Fruit fly (Drosophila melanogaster) whole organism, embryonic: Measurements from ENCODE around the gene CG10418.

Experiments
- B-H1 ChIP-seq: fragments of 200-800 bp; sonication (Bioruptor generic); IDR thresholded peaks from 3 replicates; pipeline ENCODE4 v1.3.6; 2022; ENCODE audit warnings: missing biosample characterization, missing genetic modification characterization
- CG1024 ChIP-seq: fragments of 200-800 bp; sonication (Bioruptor generic); IDR thresholded peaks from 2 replicates; pipeline ENCODE4 v1.3.6; 2022; ENCODE audit warnings: missing biosample characterization, missing genetic modification characterization
- CG10321 ChIP-seq: fragments of 200-800 bp; sonication (Bioruptor generic); IDR thresholded peaks from 2 replicates; pipeline ENCODE4 v1.3.6; 2022; ENCODE audit warnings: missing biosample characterization, missing genetic modification characterization
- CG1233 ChIP-seq: fragments of 200-800 bp; sonication (Bioruptor generic); optimal IDR thresholded peaks from 4 replicates; lab custom pipeline; 2018; ENCODE audit warnings: missing biosample characterization, mild to moderate bottlenecking, missing genetic modification characterization
- CG12391 ChIP-seq: fragments of 200-800 bp; sonication (Bioruptor generic); optimal IDR thresholded peaks from 3 replicates; lab custom pipeline; 2018; ENCODE audit warnings: missing biosample characterization, mild to moderate bottlenecking, missing genetic modification characterization, moderate library complexity
- CG13894 ChIP-seq: fragments of 200-800 bp; sonication (Bioruptor generic); optimal IDR thresholded peaks from 3 replicates; lab custom pipeline; 2018; ENCODE audit warnings: missing biosample characterization, mild to moderate bottlenecking, missing genetic modification characterization, moderate library complexity
- CG14014 ChIP-seq: fragments of 200-800 bp; sonication (Bioruptor generic); IDR thresholded peaks from 2 replicates; pipeline ENCODE4 v1.3.6; 2022; ENCODE audit warnings: missing biosample characterization, missing genetic modification characterization
- CG14050 ChIP-seq: fragments of 200-800 bp; sonication (Bioruptor generic); IDR thresholded peaks from 3 replicates; pipeline ENCODE4 v1.3.6; 2022; ENCODE audit warnings: missing biosample characterization, missing genetic modification characterization
- CG15073 ChIP-seq: fragments of 200-800 bp; sonication (Bioruptor generic); optimal IDR thresholded peaks from 2 replicates; lab custom pipeline; 2016; ENCODE audit warnings: missing biosample characterization, missing genetic modification characterization
- CG15269 ChIP-seq: fragments of 200-800 bp; sonication (Bioruptor generic); optimal IDR thresholded peaks from 2 replicates; lab custom pipeline; 2018; ENCODE audit warnings: missing biosample characterization, mild to moderate bottlenecking, missing genetic modification characterization, moderate library complexity
- CG15696 ChIP-seq: fragments of 200-800 bp; sonication (Bioruptor generic); optimal IDR thresholded peaks from 2 replicates; lab custom pipeline; 2019; ENCODE audit warnings: missing biosample characterization, mild to moderate bottlenecking, missing genetic modification characterization, moderate library complexity
- CG1602 ChIP-seq: fragments of 200-800 bp; sonication (Bioruptor generic); optimal IDR thresholded peaks from 3 replicates; lab custom pipeline; 2016; ENCODE audit warnings: missing biosample characterization, missing genetic modification characterization
- CG17912 ChIP-seq: fragments of 200-800 bp; sonication (Bioruptor generic); optimal IDR thresholded peaks from 2 replicates; lab custom pipeline; 2018; ENCODE audit warnings: missing biosample characterization, mild to moderate bottlenecking, missing genetic modification characterization
- CG2120 ChIP-seq: fragments of 200-800 bp; sonication (Bioruptor generic); optimal IDR thresholded peaks from 3 replicates; lab custom pipeline; 2016; ENCODE audit warnings: missing biosample characterization, missing genetic modification characterization
- CG34422 ChIP-seq: fragments of 200-800 bp; sonication (Bioruptor generic); IDR thresholded peaks from 3 replicates; pipeline ENCODE4 v1.3.6; 2022; ENCODE audit warnings: missing biosample characterization, missing genetic modification characterization
- CG4404 ChIP-seq: fragments of 200-800 bp; sonication (Bioruptor generic); IDR thresholded peaks from 2 replicates; pipeline ENCODE4 v1.3.6; 2022; ENCODE audit warnings: missing biosample characterization, missing genetic modification characterization
- CG5245 ChIP-seq: fragments of 200-800 bp; sonication (Bioruptor generic); optimal IDR thresholded peaks from 3 replicates; lab custom pipeline; 2016; ENCODE audit warnings: missing biosample characterization, missing genetic modification characterization
- CG5953 ChIP-seq: fragments of 200-800 bp; sonication (Bioruptor generic); IDR thresholded peaks from 2 replicates; pipeline ENCODE4 v1.3.6; 2022; ENCODE audit warnings: missing biosample characterization, missing genetic modification characterization
- CG6254 ChIP-seq: fragments of 200-800 bp; sonication (Bioruptor generic); optimal IDR thresholded peaks from 3 replicates; lab custom pipeline; 2017; ENCODE audit warnings: mild to moderate bottlenecking, missing biosample characterization, missing genetic modification reagents, missing genetic modification characterization
- CrebB ChIP-seq: fragments of 200-800 bp; sonication (Bioruptor generic); optimal IDR thresholded peaks from 3 replicates; lab custom pipeline; 2018; ENCODE audit warnings: missing biosample characterization, mild to moderate bottlenecking, missing genetic modification characterization
- Dfd ChIP-seq, 2 experiments: fragments of >200 bp; optimal IDR thresholded peaks; 2 replicates each; lab custom pipeline; 2017; ENCODE audit warnings: missing biosample characterization in 2 of 2, missing genetic modification characterization in 2 of 2
- Doc3 ChIP-seq: fragments of 200-800 bp; sonication (Bioruptor generic); IDR thresholded peaks from 3 replicates; pipeline ENCODE4 v1.3.6; 2022; ENCODE audit warnings: missing biosample characterization, missing genetic modification characterization; ENCODE audit not compliant: partially characterized antibody
- Ets65A ChIP-seq: fragments of 200-800 bp; sonication (Bioruptor generic); peaks from one replicate; lab custom pipeline; 2016; ENCODE audit warnings: missing biosample characterization, missing genetic modification characterization
- GATAe ChIP-seq: fragments of 200-800 bp; sonication (Bioruptor generic); conservative IDR thresholded peaks from 2 replicates; pipeline ENCODE4 v1.3.6; 2022; ENCODE audit warnings: missing biosample characterization, missing genetic modification characterization
- Gsc ChIP-seq: fragments of 200-800 bp; sonication (Bioruptor generic); IDR thresholded peaks from 2 replicates; pipeline ENCODE4 v1.3.6; 2022; ENCODE audit warnings: missing biosample characterization, missing genetic modification characterization
- Gug ChIP-seq: fragments of 200-800 bp; sonication (Bioruptor generic); IDR thresholded peaks from 4 replicates; pipeline ENCODE4 v1.3.6; 2022; ENCODE audit warnings: missing biosample characterization, missing genetic modification characterization
- HLH54F ChIP-seq: fragments of 200-800 bp; sonication (Bioruptor generic); optimal IDR thresholded peaks from 3 replicates; lab custom pipeline; 2016; ENCODE audit warnings: missing biosample characterization, missing genetic modification characterization
- Hand ChIP-seq: fragments of 200-800 bp; sonication (Bioruptor generic); optimal IDR thresholded peaks from 2 replicates; lab custom pipeline; 2017; ENCODE audit warnings: mild to moderate bottlenecking, missing biosample characterization, missing genetic modification reagents, missing genetic modification characterization
- Hr39 ChIP-seq: fragments of >200 bp; optimal IDR thresholded peaks from 2 replicates; lab custom pipeline; 2017
- Hsf ChIP-seq: fragments of 200-800 bp; sonication (Bioruptor generic); optimal IDR thresholded peaks from 3 replicates; lab custom pipeline; 2016; ENCODE audit warnings: missing biosample characterization, missing genetic modification characterization
- Lim3 ChIP-seq: fragments of 200-800 bp; sonication (Bioruptor generic); IDR thresholded peaks from 2 replicates; pipeline ENCODE4 v1.3.6; 2022; ENCODE audit warnings: missing biosample characterization, missing genetic modification characterization
- Mad ChIP-seq: fragments of 200-800 bp; sonication (Bioruptor generic); optimal IDR thresholded peaks from 2 replicates; lab custom pipeline; 2016; ENCODE audit warnings: missing biosample characterization, missing genetic modification characterization
- Med ChIP-seq: fragments of 200-800 bp; sonication (Bioruptor generic); peaks from one replicate; lab custom pipeline; 2016; ENCODE audit warnings: missing biosample characterization, missing genetic modification characterization, mild to moderate bottlenecking, inconsistent platforms, moderate library complexity
- Mes4 ChIP-seq: fragments of 200-800 bp; sonication (Bioruptor generic); optimal IDR thresholded peaks from 2 replicates; lab custom pipeline; 2016; ENCODE audit warnings: missing biosample characterization, missing genetic modification characterization
- Mrtf ChIP-seq: fragments of 200-800 bp; sonication (Bioruptor generic); IDR thresholded peaks from 3 replicates; pipeline ENCODE4 v1.3.6; 2022; ENCODE audit warnings: missing biosample characterization, missing genetic modification characterization
- NC2α ChIP-seq: fragments of 200-800 bp; sonication (Bioruptor generic); optimal IDR thresholded peaks from 2 replicates; lab custom pipeline; 2016; ENCODE audit warnings: missing biosample characterization, missing genetic modification characterization
- Tbp ChIP-seq: fragments of >200 bp; optimal IDR thresholded peaks from 2 replicates; lab custom pipeline; 2018; ENCODE audit warnings: missing biosample characterization, missing genetic modification characterization
- abd-A ChIP-seq: fragments of 200-800 bp; sonication (Bioruptor generic); optimal IDR thresholded peaks from 3 replicates; lab custom pipeline; 2019; ENCODE audit warnings: missing biosample characterization, mild to moderate bottlenecking, missing genetic modification characterization, moderate library complexity
- al ChIP-seq: fragments of 200-800 bp; sonication (Bioruptor generic); IDR thresholded peaks from 2 replicates; pipeline ENCODE4 v1.3.6; 2022; ENCODE audit warnings: missing biosample characterization, missing genetic modification characterization
- ara ChIP-seq: fragments of 200-800 bp; sonication (Bioruptor generic); IDR thresholded peaks from 2 replicates; pipeline ENCODE4 v1.3.6; 2022; ENCODE audit warnings: missing biosample characterization, missing genetic modification characterization
- bcd ChIP-seq: fragments of 200-800 bp; sonication (Bioruptor generic); optimal IDR thresholded peaks from 2 replicates; lab custom pipeline; 2017; ENCODE audit warnings: missing biosample characterization, mild to moderate bottlenecking, missing genetic modification characterization
- bsh ChIP-seq, 2 experiments: fragments of 200-800 bp; sonication (Bioruptor generic); optimal IDR thresholded peaks; 2 replicates each; lab custom pipeline; 2017 to 2018; ENCODE audit warnings: mild to moderate bottlenecking in 2 of 2, missing biosample characterization in 2 of 2, missing genetic modification characterization in 2 of 2, moderate library complexity in 1 of 2
- crp ChIP-seq, 2 experiments: fragments of 200-800 bp; sonication (Bioruptor generic); optimal IDR thresholded peaks; 2 replicates in 1 of 2; 3 replicates in 1 of 2; lab custom pipeline; 2017; ENCODE audit warnings: missing biosample characterization in 2 of 2, missing genetic modification characterization in 2 of 2, mild to moderate bottlenecking in 1 of 2, moderate library complexity in 1 of 2
- dysf ChIP-seq: fragments of 200-800 bp; sonication (Bioruptor generic); IDR thresholded peaks from 3 replicates; pipeline ENCODE4 v1.3.6; 2022; ENCODE audit warnings: missing biosample characterization, missing genetic modification characterization
- emc ChIP-seq: fragments of 200-800 bp; sonication (Bioruptor generic); optimal IDR thresholded peaks from 2 replicates; lab custom pipeline; 2016; ENCODE audit warnings: missing biosample characterization, missing genetic modification characterization
- fd96Cb ChIP-seq: fragments of 200-800 bp; sonication (Bioruptor generic); optimal IDR thresholded peaks from 2 replicates; lab custom pipeline; 2018; ENCODE audit warnings: missing biosample characterization, mild to moderate bottlenecking, missing genetic modification characterization, moderate library complexity
- pb ChIP-seq: fragments of 200-800 bp; sonication (Bioruptor generic); optimal IDR thresholded peaks from 3 replicates; lab custom pipeline; 2016; ENCODE audit warnings: missing biosample characterization, missing genetic modification characterization
- ro ChIP-seq: fragments of 200-800 bp; sonication (Bioruptor generic); IDR thresholded peaks from 2 replicates; pipeline ENCODE4 v1.3.6; 2022; ENCODE audit warnings: missing biosample characterization, missing genetic modification characterization
- row ChIP-seq: fragments of 200-800 bp; sonication (Bioruptor generic); IDR thresholded peaks from 3 replicates; pipeline ENCODE4 v1.3.6; 2022; ENCODE audit warnings: missing biosample characterization, missing genetic modification characterization
- toy ChIP-seq: fragments of 200-800 bp; sonication (Bioruptor generic); IDR thresholded peaks from 2 replicates; pipeline ENCODE4 v1.3.6; 2022; ENCODE audit warnings: missing biosample characterization, missing genetic modification characterization
- tup ChIP-seq: fragments of 200-800 bp; sonication (Bioruptor generic); optimal IDR thresholded peaks from 2 replicates; lab custom pipeline; 2016; ENCODE audit warnings: missing biosample characterization, mild to moderate bottlenecking, missing genetic modification characterization, moderate library complexity
- usp ChIP-seq: fragments of >200 bp; optimal IDR thresholded peaks from 2 replicates; lab custom pipeline; 2017; ENCODE audit warnings: missing biosample characterization, missing genetic modification characterization
- vnd ChIP-seq: fragments of 200-800 bp; sonication (Bioruptor generic); IDR thresholded peaks from 3 replicates; pipeline ENCODE4 v1.3.6; 2022; ENCODE audit warnings: missing biosample characterization, missing genetic modification characterization; ENCODE audit not compliant: partially characterized antibody

Gene CG10418

DNA sequence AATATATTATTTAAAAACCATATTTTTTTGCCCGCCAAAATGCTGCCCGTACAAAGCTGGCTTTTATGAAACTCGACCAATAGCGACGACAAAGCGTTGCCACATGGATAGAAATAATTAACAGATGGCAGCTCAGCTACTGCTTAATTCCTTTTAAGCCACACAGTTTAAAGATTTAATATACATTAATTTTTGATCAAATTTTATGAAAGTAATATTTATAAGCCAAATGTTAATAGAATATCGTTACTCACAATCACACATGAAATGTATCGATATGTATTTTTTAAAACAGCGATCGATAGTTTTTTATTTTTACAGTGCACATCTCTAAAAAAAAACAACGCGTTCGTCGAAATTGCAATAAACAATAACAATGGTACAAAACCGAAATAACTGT, at the start of gene CG10418 (continued):
- TF ChIP-seq CG1024 (GFP tag; lab: Robert Waterston, UW) (no peak), ara (GFP tag; lab: Robert Waterston, UW) (no peak), bsh (GFP tag; optimal IDR thresholded peaks at IDR 0.05; lab: Kevin White, UChicago) (peak in 1 of 2 experiments; percentile 27), CG13894 (tag; lab: Kevin White, UChicago) (no peak), CrebB (tag; lab: Kevin White, UChicago) (no peak), Lim3 (GFP tag; lab: Robert Waterston, UW) (no peak), abd-A (tag; lab: Kevin White, UChicago) (peak; percentile 24), row (GFP tag; lab: Robert Waterston, UW) (peak; percentile 69), CG5245 (peak; percentile 0), usp (GFP tag; lab: Kevin White, UChicago) (no peak), CG14050 (GFP tag; lab: Robert Waterston, UW) (no peak), Gsc (GFP tag; lab: Robert Waterston, UW) (no peak), al (GFP tag; lab: Robert Waterston, UW) (0 out of 2 replicates have a peak, but pooled peaks have one; percentile 16), toy (GFP tag; lab: Robert Waterston, UW) (no peak), CG2120 (GFP tag; lab: Kevin White, UChicago) (peak; percentile 57), CG17912 (GFP tag; lab: Kevin White, UChicago) (no peak), Ets65A (GFP tag; lab: Kevin White, UChicago) (peak; percentile 96), CG15696 (tag; lab: Kevin White, UChicago) (peak; percentile 48), CG5953 (no peak), Mad (GFP tag; lab: Kevin White, UChicago) (peak; percentile 8), CG15269 (tag; lab: Kevin White, UChicago) (no peak), Med (peak; percentile 88), vnd (GFP tag; lab: Robert Waterston, UW) (peak; percentile 69), dysf (GFP tag; lab: Robert Waterston, UW) (no peak), tup (GFP tag; lab: Kevin White, UChicago) (no peak), Gug (GFP tag; lab: Robert Waterston, UW) (peak; percentile 68; the same call in 3 of the 4 replicates), crp (GFP tag; optimal IDR thresholded peaks at IDR 0.05; lab: Kevin White, UChicago) (peak in 1 of 2 experiments; percentile 43), Doc3 (peak; percentile 78), Mrtf (GFP tag; lab: Robert Waterston, UW) (no peak), CG34422 (peak; percentile 41; the same call in 1 of the 3 replicates), Hand (no peak), Hr39 (lab: Kevin White, UChicago) (no peak), pb (GFP tag; lab: Kevin White, UChicago) (no peak), bcd (GFP tag; lab: Kevin White, UChicago) (peak; percentile 21), Dfd (GFP tag; optimal IDR thresholded peaks at IDR 0.05; lab: Kevin White, UChicago) (no peak), HLH54F (GFP tag; lab: Kevin White, UChicago) (peak; percentile 50), Mes4 (GFP tag; lab: Kevin White, UChicago) (no peak), ro (GFP tag; lab: Robert Waterston, UW) (no peak), Hsf (GFP tag; lab: Kevin White, UChicago) (peak; percentile 61), CG14014 (GFP tag; lab: Robert Waterston, UW) (peak; percentile 10; the same call in 1 of the 2 replicates), CG10321 (no peak), CG12391 (peak; percentile 75), fd96Cb (tag; lab: Kevin White, UChicago) (no peak), NC2α (GFP tag; lab: Kevin White, UChicago) (no peak), B-H1 (GFP tag; lab: Robert Waterston, UW) (no peak), CG1233 (no peak), CG1602 (peak; percentile 63), CG4404 (no peak), CG15073 (no peak), Tbp (GFP tag; lab: Kevin White, UChicago) (no peak), emc (GFP tag; lab: Kevin White, UChicago) (no peak), GATAe (GFP tag; lab: Robert Waterston, UW) (no peak), CG6254 (GFP tag; lab: Kevin White, UChicago) (no peak)
